Fruit fly (Drosophila melanogaster): ENCODE data around the gene CG31076.

Gene CG31076

dm6 chr3R:26988412-26988981 lies 1.2 kb downstream of the CG31076 start, which contains the start of gene CG31075:
Gene CG31075 (minus strand): TSS chr3R:26988517.
- TF ChIP-seq Sox14 (GFP tag; optimal IDR thresholded peaks at IDR 0.05) (peak; percentile 81), ss (GFP tag; optimal IDR thresholded peaks at IDR 0.05) (peak; percentile 81 to 87), CG32006 (GFP tag; optimal IDR thresholded peaks at IDR 0.05) (peak; percentile 76), Smox (GFP tag; optimal IDR thresholded peaks at IDR 0.05) (peak; percentile 87), Sox15 (GFP tag; optimal IDR thresholded peaks at IDR 0.05) (peak; percentile 41), CG9139 (GFP tag; optimal IDR thresholded peaks at IDR 0.05) (peak; percentile 77), CG10631 (GFP tag; optimal IDR thresholded peaks at IDR 0.05) (peak; percentile 91), Met (GFP tag; optimal IDR thresholded peaks at IDR 0.05) (peak; percentile 88), Hr39 (GFP tag; optimal IDR thresholded peaks at IDR 0.05) (peak; percentile 69), fd59A (GFP tag; optimal IDR thresholded peaks at IDR 0.05) (peak; percentile 74), OdsH (GFP tag; optimal IDR thresholded peaks at IDR 0.05) (peak; percentile 86), dac (GFP tag; optimal IDR thresholded peaks at IDR 0.05) (peak; percentile 67), Lpt (GFP tag; optimal IDR thresholded peaks at IDR 0.05) (peak; percentile 68), spab (GFP tag; optimal IDR thresholded peaks at IDR 0.05) (peak; percentile 84), CG4318 (GFP tag; optimal IDR thresholded peaks at IDR 0.05) (peak; percentile 73), CG15336 (GFP tag; IDR thresholded peaks at IDR 0.05) (peak; percentile 94), topi (GFP tag; optimal IDR thresholded peaks at IDR 0.05) (peak; percentile 91), CG3919 (GFP tag; optimal IDR thresholded peaks at IDR 0.05) (peak; percentile 94), Blimp-1 (GFP tag; optimal IDR thresholded peaks at IDR 0.05) (peak; percentile 76), svp (GFP tag) (peak; percentile 96), CG11902 (GFP tag; optimal IDR thresholded peaks at IDR 0.05) (peak; percentile 80), CG11294 (GFP tag; IDR thresholded peaks at IDR 0.05) (peak; percentile 75), CG6276 (GFP tag; optimal IDR thresholded peaks at IDR 0.05) (no peak), Hr4 (GFP tag; optimal IDR thresholded peaks at IDR 0.05) (peak; percentile 82), Hr38 (GFP tag; optimal IDR thresholded peaks at IDR 0.05) (no peak), CG3032 (tag; optimal IDR thresholded peaks at IDR 0.05) (peak; percentile 83), Eip93F (GFP tag; optimal IDR thresholded peaks at IDR 0.05) (peak; percentile 91), lz (GFP tag; optimal IDR thresholded peaks at IDR 0.05) (peak; percentile 92), CG6808 (GFP tag; optimal IDR thresholded peaks at IDR 0.05) (peak; percentile 86), dsx (GFP tag; optimal IDR thresholded peaks at IDR 0.05; ENCODE audit: poor library complexity, severe bottlenecking) (peak; percentile 93), salr (GFP tag; optimal IDR thresholded peaks at IDR 0.05) (peak; percentile 59 to 66), acj6 (GFP tag; optimal IDR thresholded peaks at IDR 0.05) (peak; percentile 85), net (GFP tag; optimal IDR thresholded peaks at IDR 0.05) (peak; percentile 76), esn (GFP tag; optimal IDR thresholded peaks at IDR 0.05) (peak; percentile 94), CG8119 (GFP tag; IDR thresholded peaks at IDR 0.05) (peak; percentile 94), CG6854 (GFP tag; optimal IDR thresholded peaks at IDR 0.05) (peak; percentile 72), CG31627 (GFP tag; optimal IDR thresholded peaks at IDR 0.05) (peak; percentile 76), Eip75B (GFP tag; optimal IDR thresholded peaks at IDR 0.05) (peak; percentile 87), CG6163 (GFP tag; IDR thresholded peaks at IDR 0.05) (peak; percentile 99), CG34406 (GFP tag; optimal IDR thresholded peaks at IDR 0.05) (peak; percentile 83), CG8319 (GFP tag; optimal IDR thresholded peaks at IDR 0.05) (peak; percentile 77), Ets21C (GFP tag; optimal IDR thresholded peaks at IDR 0.05) (peak; percentile 76), pdm3 (GFP tag; optimal IDR thresholded peaks at IDR 0.05) (peak; percentile 84), Gug (GFP tag; IDR thresholded peaks at IDR 0.05) (peak; percentile 97), Sox102F (GFP tag; optimal IDR thresholded peaks at IDR 0.05) (peak; percentile 88), eg (GFP tag; IDR thresholded peaks at IDR 0.05) (peak; percentile 97), CG8632 (GFP tag; optimal IDR thresholded peaks at IDR 0.05) (peak; percentile 74), CG10669 (GFP tag; optimal IDR thresholded peaks at IDR 0.05) (peak; percentile 89), Eip78C (GFP tag) (peak; percentile 98), cyc (GFP tag; optimal IDR thresholded peaks at IDR 0.05) (peak; percentile 92), CG7368 (GFP tag; optimal IDR thresholded peaks at IDR 0.05) (peak; percentile 85), CG1621 (tag; optimal IDR thresholded peaks at IDR 0.05) (peak; percentile 82)
